Worm (Caenorhabditis elegans) whole organism, L1 larva: ENCODE results near the gene pid-1.
A peak's percentile ranks its signal among the peaks of the same experiment; 100 is the strongest.

Experiments
- C04F5.9 ChIP-seq: sonication (generic microtip); optimal IDR thresholded peaks from 2 replicates; lab custom pipeline; 2016; ENCODE audit warnings: missing genetic modification characterization, missing compliant biosample characterization
- C16A3.4 ChIP-seq: fragments of 150-350 bp; optimal IDR thresholded peaks from 2 replicates; lab custom pipeline; 2014; ENCODE audit warnings: missing biosample characterization, missing genetic modification characterization
- F16B12.6 ChIP-seq: fragments of 150-350 bp; optimal IDR thresholded peaks from 2 replicates; lab custom pipeline; 2014; ENCODE audit warnings: missing biosample characterization, missing genetic modification characterization
- Y116A8C.19 ChIP-seq: sonication (generic microtip); optimal IDR thresholded peaks from 2 replicates; lab custom pipeline; 2016; ENCODE audit warnings: missing compliant biosample characterization, missing genetic modification characterization, borderline replicate concordance
- blmp-1 ChIP-seq: fragments of 150-350 bp; optimal IDR thresholded peaks from 2 replicates; lab custom pipeline; 2014; ENCODE audit warnings: missing biosample characterization, missing genetic modification characterization
- ceh-82 ChIP-seq, 3 experiments: fragments of 150-350 bp in 1 of 3; sonication (generic microtip) in 2 of 3; optimal IDR thresholded peaks; 2 replicates each; lab custom pipeline; 2014 to 2017; ENCODE audit warnings: missing biosample characterization in 3 of 3, missing genetic modification characterization in 3 of 3
- ceh-90 ChIP-seq: sonication (generic microtip); optimal IDR thresholded peaks from 2 replicates; lab custom pipeline; 2016; ENCODE audit warnings: missing genetic modification characterization, missing compliant biosample characterization
- dpl-1 ChIP-seq, 3 experiments: fragments of 150-350 bp in 2 of 3; sonication (generic microtip) in 1 of 3; optimal IDR thresholded peaks; 2 replicates each; lab custom pipeline; 2014 to 2017; ENCODE audit warnings: missing biosample characterization in 3 of 3, missing genetic modification characterization in 3 of 3, missing genetic modification reagents in 3 of 3
- dsc-1 ChIP-seq: sonication (generic microtip); optimal IDR thresholded peaks from 2 replicates; lab custom pipeline; 2016; ENCODE audit warnings: mild to moderate bottlenecking, missing genetic modification characterization, missing compliant biosample characterization
- efl-1 ChIP-seq, 4 experiments: fragments of 150-350 bp; optimal IDR thresholded peaks in 3 of 4; peaks in 1 of 4; 1 replicate in 1 of 4; 2 replicates in 3 of 4; lab custom pipeline; 2014; ENCODE audit warnings: missing biosample characterization in 2 of 4, missing genetic modification characterization in 2 of 4, missing genetic modification reagents in 2 of 4
- egl-27 ChIP-seq, 2 experiments: fragments of 150-350 bp in 1 of 2; sonication (generic microtip); optimal IDR thresholded peaks; 3 replicates each; lab custom pipeline; 2017 to 2018; ENCODE audit warnings: missing biosample characterization in 2 of 2, missing genetic modification characterization in 2 of 2, missing genetic modification reagents in 2 of 2
- fkh-10 ChIP-seq: sonication (generic microtip); optimal IDR thresholded peaks from 2 replicates; lab custom pipeline; 2017; ENCODE audit warnings: missing biosample characterization, missing genetic modification reagents, missing genetic modification characterization
- fkh-8 ChIP-seq: sonication (generic microtip); optimal IDR thresholded peaks from 2 replicates; lab custom pipeline; 2016; ENCODE audit warnings: mild to moderate bottlenecking, missing genetic modification characterization, missing compliant biosample characterization
- hlh-4 ChIP-seq: sonication (generic microtip); optimal IDR thresholded peaks from 2 replicates; lab custom pipeline; 2016; ENCODE audit warnings: mild to moderate bottlenecking, missing genetic modification characterization, missing compliant biosample characterization
- isw-1 ChIP-seq: fragments of 200-800 bp; sonication (Bioruptor generic); IDR thresholded peaks from 2 replicates; pipeline ENCODE4 v1.3.6; 2022; ENCODE audit warnings: missing genetic modification characterization, missing compliant biosample characterization
- lin-14 ChIP-seq: fragments of 200-800 bp; sonication (Bioruptor generic); optimal IDR thresholded peaks from 2 replicates; lab custom pipeline; 2018; ENCODE audit warnings: mild to moderate bottlenecking, missing genetic modification characterization, moderate library complexity, missing compliant biosample characterization
- lin-35 ChIP-seq, 2 experiments: fragments of 150-350 bp; optimal IDR thresholded peaks; 2 replicates each; lab custom pipeline; 2014; ENCODE audit warnings: missing biosample characterization in 2 of 2, missing genetic modification characterization in 2 of 2, missing genetic modification reagents in 2 of 2
- lsy-2 ChIP-seq, 2 experiments: fragments of 150-350 bp; optimal IDR thresholded peaks; 2 replicates each; lab custom pipeline; 2014; ENCODE audit warnings: missing biosample characterization in 2 of 2, missing genetic modification characterization in 2 of 2
- mab-9 ChIP-seq: fragments of 200-800 bp; sonication (Bioruptor generic); IDR thresholded peaks from 2 replicates; pipeline ENCODE4 v1.3.6; 2022; ENCODE audit warnings: missing genetic modification reagents, missing genetic modification characterization, missing compliant biosample characterization
- mdl-1 ChIP-seq, 2 experiments: fragments of 150-350 bp; optimal IDR thresholded peaks; 2 replicates each; lab custom pipeline; 2014 to 2017; ENCODE audit warnings: missing biosample characterization in 2 of 2, missing genetic modification characterization in 2 of 2, inconsistent platforms in 1 of 2
- mep-1 ChIP-seq: fragments of 150-350 bp; optimal IDR thresholded peaks from 2 replicates; lab custom pipeline; 2014; ENCODE audit warnings: missing biosample characterization, missing genetic modification characterization
- nhr-20 ChIP-seq: sonication (generic microtip); optimal IDR thresholded peaks from 2 replicates; lab custom pipeline; 2016; ENCODE audit warnings: mild to moderate bottlenecking, missing genetic modification characterization, missing compliant biosample characterization
- nhr-28 ChIP-seq: fragments of 150-350 bp; optimal IDR thresholded peaks from 2 replicates; lab custom pipeline; 2014; ENCODE audit warnings: missing biosample characterization, missing genetic modification characterization
- nhr-71 ChIP-seq: sonication (generic microtip); optimal IDR thresholded peaks from 2 replicates; lab custom pipeline; 2016; ENCODE audit warnings: mild to moderate bottlenecking, missing genetic modification characterization, moderate library complexity, missing compliant biosample characterization
- nhr-77 ChIP-seq: fragments of 150-350 bp; optimal IDR thresholded peaks from 2 replicates; lab custom pipeline; 2014; ENCODE audit warnings: missing biosample characterization, missing genetic modification characterization
- pag-3 ChIP-seq: sonication (generic microtip); optimal IDR thresholded peaks from 2 replicates; lab custom pipeline; 2017; ENCODE audit warnings: missing genetic modification characterization, mild to moderate bottlenecking, missing compliant biosample characterization, antibody characterized with exemption, borderline replicate concordance; ENCODE audit not compliant: insufficient read depth
- pax-3 ChIP-seq: fragments of 200-800 bp; sonication (Bioruptor generic); optimal IDR thresholded peaks from 2 replicates; lab custom pipeline; 2018; ENCODE audit warnings: mild to moderate bottlenecking, missing genetic modification characterization, moderate library complexity, missing compliant biosample characterization
- rnt-1 ChIP-seq: sonication (generic microtip); optimal IDR thresholded peaks from 2 replicates; lab custom pipeline; 2016; ENCODE audit warnings: mild to moderate bottlenecking, missing genetic modification characterization, moderate library complexity, missing compliant biosample characterization
- skn-1 ChIP-seq: fragments of 150-350 bp; optimal IDR thresholded peaks from 2 replicates; lab custom pipeline; 2014; ENCODE audit warnings: missing biosample characterization, missing genetic modification characterization
- snu-23 ChIP-seq: sonication (generic microtip); optimal IDR thresholded peaks from 2 replicates; lab custom pipeline; 2016; ENCODE audit warnings: missing genetic modification characterization, missing compliant biosample characterization
- sup-37 ChIP-seq: fragments of 200-800 bp; sonication (Bioruptor generic); optimal IDR thresholded peaks from 2 replicates; lab custom pipeline; 2018; ENCODE audit warnings: mild to moderate bottlenecking, missing genetic modification characterization, missing compliant biosample characterization
- tbx-2 ChIP-seq: sonication (generic microtip); optimal IDR thresholded peaks from 2 replicates; lab custom pipeline; 2016; ENCODE audit warnings: missing genetic modification characterization, missing compliant biosample characterization
- tlp-1 ChIP-seq: fragments of 150-350 bp; optimal IDR thresholded peaks from 2 replicates; lab custom pipeline; 2014; ENCODE audit warnings: missing biosample characterization, missing genetic modification characterization
- unc-130 ChIP-seq: fragments of 150-350 bp; optimal IDR thresholded peaks from 2 replicates; lab custom pipeline; 2017; ENCODE audit warnings: missing biosample characterization, missing genetic modification characterization, inconsistent platforms
- unc-62 ChIP-seq: fragments of 150-350 bp; optimal IDR thresholded peaks from 2 replicates; lab custom pipeline; 2014; ENCODE audit warnings: missing biosample characterization, missing genetic modification reagents, missing genetic modification characterization
- unc-86 ChIP-seq: sonication (generic microtip); optimal IDR thresholded peaks from 2 replicates; lab custom pipeline; 2016; ENCODE audit warnings: missing genetic modification characterization, missing compliant biosample characterization
- ztf-11 ChIP-seq, 2 experiments: sonication (generic microtip); optimal IDR thresholded peaks; 2 replicates each; lab custom pipeline; 2016 to 2017; ENCODE audit warnings: missing genetic modification characterization in 2 of 2, missing biosample characterization in 1 of 2, missing compliant biosample characterization in 1 of 2

Gene pid-1

ce11 chrII:7670039-7670438, 20.3 kb downstream of the pid-1 start:
- TF ChIP-seq mdl-1 (tag; optimal IDR thresholded peaks at IDR 0.05; lab: Kevin White, UChicago) (no peak), unc-62 (no peak), tlp-1 (tag; lab: Kevin White, UChicago) (no peak), hlh-4 (tag; lab: Kevin White, UChicago) (no peak), egl-27 (tag; optimal IDR thresholded peaks at IDR 0.05; lab: Kevin White, UChicago) (no peak), dpl-1 (GFP tag; optimal IDR thresholded peaks at IDR 0.05; lab: Kevin White, UChicago) (no peak), fkh-8 (tag; lab: Kevin White, UChicago) (no peak), rnt-1 (tag; lab: Kevin White, UChicago) (no peak), pax-3 (no peak), mab-9 (GFP tag; lab: Robert Waterston, UW) (no peak), nhr-77 (tag; lab: Kevin White, UChicago) (no peak), ztf-11 (tag; optimal IDR thresholded peaks at IDR 0.05; lab: Kevin White, UChicago) (no peak), unc-86 (tag; lab: Kevin White, UChicago) (no peak), sup-37 (GFP tag; lab: Kevin White, UChicago) (no peak), dsc-1 (tag; lab: Kevin White, UChicago) (no peak), C04F5.9 (tag; lab: Kevin White, UChicago) (no peak), Y116A8C.19 (tag; lab: Kevin White, UChicago) (no peak), lin-14 (GFP tag; lab: Kevin White, UChicago) (no peak), isw-1 (GFP tag; lab: Robert Waterston, UW) (no peak)

DNA sequence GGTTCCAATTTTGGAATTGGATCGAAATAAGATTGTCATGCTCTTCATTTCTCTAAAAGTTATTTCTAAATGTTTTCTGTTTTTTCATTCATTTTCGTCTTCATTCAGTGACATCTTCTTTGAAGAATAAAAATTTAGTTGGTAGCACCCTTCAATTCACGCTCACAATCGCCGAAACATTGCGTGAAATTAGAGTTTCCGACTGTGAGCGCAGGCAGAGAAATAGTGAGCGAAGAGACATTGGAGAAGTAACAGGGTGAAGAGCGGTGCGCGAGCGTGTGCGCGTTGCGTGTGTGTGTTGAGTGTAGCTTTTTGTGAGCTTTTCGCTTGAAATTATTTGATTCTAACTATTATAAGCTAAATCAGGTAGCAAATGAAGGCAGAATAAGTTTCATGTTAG, 20.9 kb downstream of the pid-1 start:
- TF ChIP-seq mep-1 (tag; lab: Kevin White, UChicago) (peak; percentile 62), snu-23 (GFP tag; lab: Kevin White, UChicago) (peak; percentile 56), lin-35 (GFP tag; optimal IDR thresholded peaks at IDR 0.05; lab: Kevin White, UChicago) (peak; percentile 19 to 43), dpl-1 (GFP tag; optimal IDR thresholded peaks at IDR 0.05; lab: Kevin White, UChicago) (peak; percentile 12 to 42 (median 23)), blmp-1 (peak; percentile 12), nhr-20 (tag; lab: Kevin White, UChicago) (peak; percentile 19), ceh-90 (tag; lab: Kevin White, UChicago) (no peak), F16B12.6 (peak; percentile 35), skn-1 (peak; percentile 42), nhr-71 (tag; lab: Kevin White, UChicago) (peak; percentile 44), pag-3 (tag; lab: Kevin White, UChicago) (no peak), fkh-10 (GFP tag; lab: Kevin White, UChicago) (peak; percentile 20), nhr-28 (tag; lab: Kevin White, UChicago) (no peak), C16A3.4 (tag; lab: Kevin White, UChicago) (peak; percentile 28), unc-130 (no peak), tbx-2 (tag; lab: Kevin White, UChicago) (peak; percentile 2), ceh-82 (tag; optimal IDR thresholded peaks at IDR 0.05; lab: Kevin White, UChicago) (peak in 1 of 3 experiments; percentile 65), mab-9 (GFP tag; lab: Robert Waterston, UW) (no peak), lin-14 (GFP tag; lab: Kevin White, UChicago) (peak; percentile 49), lsy-2 (tag; optimal IDR thresholded peaks at IDR 0.05; lab: Kevin White, UChicago) (peak in 1 of 2 experiments; percentile 65), dsc-1 (tag; lab: Kevin White, UChicago) (peak; percentile 0), efl-1 (optimal IDR thresholded peaks at IDR 0.05; lab: Kevin White, UChicago) (peak; percentile 19 to 28), efl-1 (GFP tag; optimal IDR thresholded peaks at IDR 0.05 in 1 of 2; lab: Kevin White, UChicago) (peak; percentile 10 to 45)

DNA sequence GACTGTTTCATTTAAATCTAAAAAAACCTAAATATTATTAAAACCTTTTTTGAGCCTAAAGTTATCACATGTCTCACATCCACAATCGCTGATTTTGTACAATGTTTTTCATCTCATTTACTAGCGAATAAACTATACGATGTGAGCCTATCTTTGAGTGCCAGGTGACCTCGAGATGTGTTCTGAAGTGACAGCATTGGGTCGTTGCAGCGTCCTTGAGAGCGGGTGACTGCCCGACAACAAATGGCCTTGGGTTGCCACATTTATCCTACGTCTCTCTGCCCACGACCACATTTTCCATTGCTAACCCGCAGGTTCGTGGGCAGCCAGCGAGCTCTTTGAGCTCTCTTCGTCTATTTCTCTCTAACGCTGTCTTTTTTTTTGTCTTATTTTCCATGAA, 23.4 kb downstream of the pid-1 start, which contains the start of gene lir-2:
Gene lir-2 (plus strand): TSS at position 301 of the 400 bp plus-strand sequence.
- peak in 1 of 2 experiments; percentile 3 for TF ChIP-seq efl-1 (optimal IDR thresholded peaks at IDR 0.05; lab: Kevin White, UChicago)
- TF ChIP-seq efl-1 (GFP tag; optimal IDR thresholded peaks at IDR 0.05 in 1 of 2; lab: Kevin White, UChicago), result no peak
- TF ChIP-seq rnt-1 (tag; lab: Kevin White, UChicago), result no peak
